Worm (Caenorhabditis elegans): ENCODE data around the gene abu-1.

The abu-1 gene

ce11 chrV:10399290-10399689 lies 17.7 kb upstream of the abu-1 start (continued):
- TF ChIP-seq lin-29 (GFP tag; IDR thresholded peaks at IDR 0.05) (no peak), ztf-7 (tag; optimal IDR thresholded peaks at IDR 0.05) (peak; percentile 51), hlh-30 (tag; optimal IDR thresholded peaks at IDR 0.05; ENCODE audit: insufficient read depth) (peak; percentile 69), nhr-10 (tag; optimal IDR thresholded peaks at IDR 0.05) (peak; percentile 42), php-3 (GFP tag; IDR thresholded peaks at IDR 0.05) (0 out of 2 replicates have a peak, but pooled peaks have one; percentile 32), daf-16 (GFP tag; optimal IDR thresholded peaks at IDR 0.05) (no peak), daf-16 (tag; optimal IDR thresholded peaks at IDR 0.05) (peak; percentile 84), nhr-77 (tag; optimal IDR thresholded peaks at IDR 0.05) (peak; percentile 89), set-16 (GFP tag; IDR thresholded peaks at IDR 0.05) (no peak)

ce11 chrV:10398431-10398830 lies 16.8 kb upstream of the abu-1 start, which contains the start of gene ugt-2:
Gene ugt-2, plus strand, starts transcription at chrV:10398801.
- TF ChIP-seq hlh-30 (tag; optimal IDR thresholded peaks at IDR 0.05; ENCODE audit: insufficient read depth) = peak; percentile 2
- no peak for TF ChIP-seq ZK546.5 (tag; optimal IDR thresholded peaks at IDR 0.05)
- no peak for TF ChIP-seq daf-16 (GFP tag; optimal IDR thresholded peaks at IDR 0.05)
- peak; percentile 39 for TF ChIP-seq daf-16 (tag; optimal IDR thresholded peaks at IDR 0.05)
- TF ChIP-seq lin-15B (tag; optimal IDR thresholded peaks at IDR 0.05) = no peak
- no peak for TF ChIP-seq ztf-7 (tag; optimal IDR thresholded peaks at IDR 0.05)
- no peak for TF ChIP-seq zip-11 (GFP tag; IDR thresholded peaks at IDR 0.05)
- no peak for TF ChIP-seq madf-5 (GFP tag; IDR thresholded peaks at IDR 0.05)
- peak; percentile 74 for TF ChIP-seq pqm-1 (tag; optimal IDR thresholded peaks at IDR 0.05)
- no peak for TF ChIP-seq D1046.2 (GFP tag; IDR thresholded peaks at IDR 0.05)
- TF ChIP-seq mep-1 (tag; optimal IDR thresholded peaks at IDR 0.05) = no peak
- no peak for TF ChIP-seq madf-9 (GFP tag; conservative IDR thresholded peaks at IDR 0.05)
- TF ChIP-seq dpl-1 (GFP tag; optimal IDR thresholded peaks at IDR 0.05) = no peak
- no peak for TF ChIP-seq tag-97 (GFP tag; IDR thresholded peaks at IDR 0.05)
- no peak for TF ChIP-seq unc-39 (tag; optimal IDR thresholded peaks at IDR 0.05)
- no peak for TF ChIP-seq jun-1 (tag; optimal IDR thresholded peaks at IDR 0.05)
- no peak for TF ChIP-seq cey-2 (tag; optimal IDR thresholded peaks at IDR 0.05; ENCODE audit: borderline replicate concordance, insufficient read depth)
- no peak for TF ChIP-seq nhr-111 (GFP tag; optimal IDR thresholded peaks at IDR 0.05)
- no peak for TF ChIP-seq rbr-2 (tag; optimal IDR thresholded peaks at IDR 0.05)
- no peak for TF ChIP-seq lin-39 (tag; optimal IDR thresholded peaks at IDR 0.05)
- no peak for TF ChIP-seq nhr-41 (GFP tag; IDR thresholded peaks at IDR 0.05)
- TF ChIP-seq dmd-8 (GFP tag; IDR thresholded peaks at IDR 0.05) = no peak
- TF ChIP-seq daf-12 (tag; optimal IDR thresholded peaks at IDR 0.05) = no peak
- TF ChIP-seq R02D3.7 (tag; optimal IDR thresholded peaks at IDR 0.05) = no peak
- TF ChIP-seq ceh-44 (GFP tag; IDR thresholded peaks at IDR 0.05) = no peak
- peak; percentile 15 for TF ChIP-seq dve-1 (tag; optimal IDR thresholded peaks at IDR 0.05; ENCODE audit: insufficient read depth)
- TF ChIP-seq Y5F2A.4 (GFP tag; optimal IDR thresholded peaks at IDR 0.05) = no peak
- no peak for TF ChIP-seq daf-8 (GFP tag; IDR thresholded peaks at IDR 0.05)
- TF ChIP-seq ceh-28 (tag; optimal IDR thresholded peaks at IDR 0.05) = no peak
- TF ChIP-seq lin-29 (GFP tag; IDR thresholded peaks at IDR 0.05) = no peak
- TF ChIP-seq lsy-2 (tag; optimal IDR thresholded peaks at IDR 0.05) = no peak
- TF ChIP-seq nhr-48 (tag; optimal IDR thresholded peaks at IDR 0.05) = no peak
- no peak for TF ChIP-seq ces-1 (GFP tag; optimal IDR thresholded peaks at IDR 0.05)
- peak; percentile 68 for TF ChIP-seq nhr-28 (tag; optimal IDR thresholded peaks at IDR 0.05)
- peak in 1 of 2 experiments; percentile 89 for TF ChIP-seq unc-62 (GFP tag; optimal IDR thresholded peaks at IDR 0.05 in 1 of 2)
- no peak for TF ChIP-seq unc-62 (tag; optimal IDR thresholded peaks at IDR 0.05)
- no peak for TF ChIP-seq ceh-82 (tag; optimal IDR thresholded peaks at IDR 0.05)
- peak; percentile 33 for TF ChIP-seq nhr-77 (tag; optimal IDR thresholded peaks at IDR 0.05)
- TF ChIP-seq lim-7 (GFP tag; IDR thresholded peaks at IDR 0.05) = no peak
- TF ChIP-seq aha-1 (tag) = no peak
- TF ChIP-seq php-3 (GFP tag; IDR thresholded peaks at IDR 0.05) = no peak
- peak; percentile 63 for TF ChIP-seq dmd-6 (GFP tag; IDR thresholded peaks at IDR 0.05)
- no peak for TF ChIP-seq fkh-10 (GFP tag; optimal IDR thresholded peaks at IDR 0.05)
- TF ChIP-seq Y75B8A.6 (GFP tag; IDR thresholded peaks at IDR 0.05) = no peak
- TF ChIP-seq nhr-237 (tag; optimal IDR thresholded peaks at IDR 0.05) = no peak

Data from whole organism, L4 larva.